Fruit fly (Drosophila melanogaster) whole organism, adult: Measurements from ENCODE around the gene bocks.

ENCODE experiments used
- CG12768 ChIP-seq: fragments of 200-800 bp; sonication (Bioruptor generic); optimal IDR thresholded peaks from 2 replicates; lab custom pipeline; 2017; ENCODE audit warnings: missing biosample characterization, missing genetic modification characterization, mild to moderate bottlenecking, moderate library complexity, missing genetic modification reagents
- CG33017 ChIP-seq: fragments of 200-800 bp; sonication (Bioruptor generic); optimal IDR thresholded peaks from 2 replicates; lab custom pipeline; 2018; ENCODE audit warnings: missing biosample characterization, mild to moderate bottlenecking, missing genetic modification characterization, moderate library complexity
- Clk ChIP-seq: fragments of 200-800 bp; sonication (Bioruptor generic); optimal IDR thresholded peaks from 2 replicates; lab custom pipeline; 2017; ENCODE audit warnings: missing biosample characterization, missing genetic modification characterization
- Hr96 ChIP-seq: fragments of 200-800 bp; sonication (Bioruptor generic); optimal IDR thresholded peaks from 2 replicates; lab custom pipeline; 2016; ENCODE audit warnings: missing biosample characterization, missing genetic modification characterization
- pad ChIP-seq: fragments of 200-800 bp; sonication (Bioruptor generic); optimal IDR thresholded peaks from 3 replicates; lab custom pipeline; 2017; ENCODE audit warnings: missing biosample characterization, missing genetic modification characterization, mild to moderate bottlenecking, moderate library complexity, missing genetic modification reagents
- tj ChIP-seq: fragments of 200-800 bp; sonication (Bioruptor generic); optimal IDR thresholded peaks from 3 replicates; lab custom pipeline; 2017; ENCODE audit warnings: missing biosample characterization, mild to moderate bottlenecking, missing genetic modification characterization, moderate library complexity
- toe ChIP-seq: fragments of 200-800 bp; sonication (Bioruptor generic); optimal IDR thresholded peaks from 2 replicates; lab custom pipeline; 2016; ENCODE audit warnings: missing biosample characterization, missing genetic modification characterization

- TF ChIP-seq CG12768 (GFP tag; lab: Kevin White, UChicago) (no peak), Hr96 (GFP tag; lab: Kevin White, UChicago) (no peak), toe (GFP tag; lab: Kevin White, UChicago) (no peak), Clk (GFP tag; lab: Kevin White, UChicago) (no peak), pad (GFP tag; lab: Kevin White, UChicago) (no peak), tj (no peak), CG33017 (tag; lab: Kevin White, UChicago) (no peak)
Measured at dm6 chr3R:9613124-9613523, 22.3 kb upstream of the bocks start.
